Worm (Caenorhabditis elegans) whole organism, L1 larva: ENCODE data around the gene F44E5.1.
A peak's percentile ranks its signal among the peaks of the same experiment; 100 is the strongest.

Experiments
- C04F5.9 ChIP-seq: sonication (generic microtip); optimal IDR thresholded peaks from 2 replicates; lab custom pipeline; 2016; ENCODE audit warnings: missing genetic modification characterization, missing compliant biosample characterization
- C16A3.4 ChIP-seq: fragments of 150-350 bp; optimal IDR thresholded peaks from 2 replicates; lab custom pipeline; 2014; ENCODE audit warnings: missing biosample characterization, missing genetic modification characterization
- F16B12.6 ChIP-seq: fragments of 150-350 bp; optimal IDR thresholded peaks from 2 replicates; lab custom pipeline; 2014; ENCODE audit warnings: missing biosample characterization, missing genetic modification characterization
- Y116A8C.19 ChIP-seq: sonication (generic microtip); optimal IDR thresholded peaks from 2 replicates; lab custom pipeline; 2016; ENCODE audit warnings: missing compliant biosample characterization, missing genetic modification characterization, borderline replicate concordance
- aha-1 ChIP-seq: fragments of 150-350 bp; optimal IDR thresholded peaks from 2 replicates; lab custom pipeline; 2014; ENCODE audit warnings: missing biosample characterization, missing genetic modification characterization
- aly-2 ChIP-seq: fragments of 150-350 bp; optimal IDR thresholded peaks from 2 replicates; lab custom pipeline; 2014; ENCODE audit warnings: missing biosample characterization, missing genetic modification characterization
- ama-1 ChIP-seq: fragments of 150-350 bp; optimal IDR thresholded peaks from 2 replicates; lab custom pipeline; 2014
- blmp-1 ChIP-seq: fragments of 150-350 bp; optimal IDR thresholded peaks from 2 replicates; lab custom pipeline; 2014; ENCODE audit warnings: missing biosample characterization, missing genetic modification characterization
- ceh-63 ChIP-seq: fragments of 200-800 bp; sonication (Bioruptor generic); optimal IDR thresholded peaks from 2 replicates; lab custom pipeline; 2018; ENCODE audit warnings: mild to moderate bottlenecking, missing genetic modification characterization, missing compliant biosample characterization
- ceh-8 ChIP-seq: fragments of 200-800 bp; sonication (Bioruptor generic); optimal IDR thresholded peaks from 2 replicates; lab custom pipeline; 2018; ENCODE audit warnings: mild to moderate bottlenecking, missing genetic modification characterization, moderate library complexity, missing compliant biosample characterization
- ceh-88 ChIP-seq: fragments of 200-800 bp; sonication (Bioruptor generic); IDR thresholded peaks from 2 replicates; pipeline ENCODE4 v1.3.6; 2022; ENCODE audit warnings: missing genetic modification characterization, missing compliant biosample characterization
- ces-1 ChIP-seq: fragments of 150-350 bp; optimal IDR thresholded peaks from 2 replicates; lab custom pipeline; 2014; ENCODE audit warnings: missing biosample characterization, missing genetic modification reagents, missing genetic modification characterization
- efl-1 ChIP-seq, 4 experiments: fragments of 150-350 bp; optimal IDR thresholded peaks in 3 of 4; peaks in 1 of 4; 1 replicate in 1 of 4; 2 replicates in 3 of 4; lab custom pipeline; 2014; ENCODE audit warnings: missing biosample characterization in 2 of 4, missing genetic modification characterization in 2 of 4, missing genetic modification reagents in 2 of 4
- egl-27 ChIP-seq, 2 experiments: fragments of 150-350 bp in 1 of 2; sonication (generic microtip); optimal IDR thresholded peaks; 3 replicates each; lab custom pipeline; 2017 to 2018; ENCODE audit warnings: missing biosample characterization in 2 of 2, missing genetic modification characterization in 2 of 2, missing genetic modification reagents in 2 of 2
- fkh-8 ChIP-seq: sonication (generic microtip); optimal IDR thresholded peaks from 2 replicates; lab custom pipeline; 2016; ENCODE audit warnings: mild to moderate bottlenecking, missing genetic modification characterization, missing compliant biosample characterization
- fos-1 ChIP-seq: fragments of 150-350 bp; optimal IDR thresholded peaks from 2 replicates; lab custom pipeline; 2014; ENCODE audit warnings: missing biosample characterization, missing genetic modification characterization
- hlh-4 ChIP-seq: sonication (generic microtip); optimal IDR thresholded peaks from 2 replicates; lab custom pipeline; 2016; ENCODE audit warnings: mild to moderate bottlenecking, missing genetic modification characterization, missing compliant biosample characterization
- hpl-2 ChIP-seq: fragments of 150-350 bp; optimal IDR thresholded peaks from 2 replicates; lab custom pipeline; 2014; ENCODE audit warnings: missing biosample characterization, missing genetic modification reagents, missing genetic modification characterization
- isw-1 ChIP-seq: fragments of 200-800 bp; sonication (Bioruptor generic); IDR thresholded peaks from 2 replicates; pipeline ENCODE4 v1.3.6; 2022; ENCODE audit warnings: missing genetic modification characterization, missing compliant biosample characterization
- lin-13 ChIP-seq: fragments of 150-350 bp; optimal IDR thresholded peaks from 2 replicates; lab custom pipeline; 2014; ENCODE audit warnings: missing biosample characterization, missing genetic modification reagents, missing genetic modification characterization
- lin-14 ChIP-seq: fragments of 200-800 bp; sonication (Bioruptor generic); optimal IDR thresholded peaks from 2 replicates; lab custom pipeline; 2018; ENCODE audit warnings: mild to moderate bottlenecking, missing genetic modification characterization, moderate library complexity, missing compliant biosample characterization
- lin-39 ChIP-seq: fragments of 150-350 bp; optimal IDR thresholded peaks from 2 replicates; lab custom pipeline; 2014; ENCODE audit warnings: missing biosample characterization, missing genetic modification reagents, missing genetic modification characterization
- lir-3 ChIP-seq: sonication (generic microtip); optimal IDR thresholded peaks from 2 replicates; lab custom pipeline; 2016; ENCODE audit warnings: mild to moderate bottlenecking, missing genetic modification characterization, moderate library complexity, missing compliant biosample characterization; ENCODE audit not compliant: poor library complexity
- mef-2 ChIP-seq: fragments of 150-350 bp; optimal IDR thresholded peaks from 2 replicates; lab custom pipeline; 2014; ENCODE audit warnings: missing biosample characterization, missing genetic modification characterization
- mep-1 ChIP-seq: fragments of 150-350 bp; optimal IDR thresholded peaks from 2 replicates; lab custom pipeline; 2014; ENCODE audit warnings: missing biosample characterization, missing genetic modification characterization
- nhr-12 ChIP-seq: sonication (generic microtip); optimal IDR thresholded peaks from 2 replicates; lab custom pipeline; 2017; ENCODE audit warnings: missing biosample characterization, missing genetic modification characterization
- nhr-19 ChIP-seq: fragments of 200-800 bp; sonication (Bioruptor generic); conservative IDR thresholded peaks from 2 replicates; pipeline ENCODE4 v1.3.6; 2022; ENCODE audit warnings: missing genetic modification characterization, missing compliant biosample characterization
- nhr-20 ChIP-seq: sonication (generic microtip); optimal IDR thresholded peaks from 2 replicates; lab custom pipeline; 2016; ENCODE audit warnings: mild to moderate bottlenecking, missing genetic modification characterization, missing compliant biosample characterization
- nhr-47 ChIP-seq: sonication (generic microtip); optimal IDR thresholded peaks from 2 replicates; lab custom pipeline; 2016; ENCODE audit warnings: mild to moderate bottlenecking, missing genetic modification characterization, moderate library complexity, missing compliant biosample characterization
- nhr-71 ChIP-seq: sonication (generic microtip); optimal IDR thresholded peaks from 2 replicates; lab custom pipeline; 2016; ENCODE audit warnings: mild to moderate bottlenecking, missing genetic modification characterization, moderate library complexity, missing compliant biosample characterization
- nhr-76 ChIP-seq: sonication (generic microtip); optimal IDR thresholded peaks from 2 replicates; lab custom pipeline; 2017; ENCODE audit warnings: missing biosample characterization, missing genetic modification characterization
- nhr-77 ChIP-seq: fragments of 150-350 bp; optimal IDR thresholded peaks from 2 replicates; lab custom pipeline; 2014; ENCODE audit warnings: missing biosample characterization, missing genetic modification characterization
- nhr-84 ChIP-seq: sonication (generic microtip); optimal IDR thresholded peaks from 2 replicates; lab custom pipeline; 2017; ENCODE audit warnings: missing biosample characterization, missing genetic modification characterization
- nhr-85 ChIP-seq: sonication (generic microtip); peaks from one replicate; lab custom pipeline; 2016; ENCODE audit warnings: missing genetic modification characterization, inconsistent platforms, missing compliant biosample characterization
- nhr-90 ChIP-seq: sonication (generic microtip); optimal IDR thresholded peaks from 2 replicates; lab custom pipeline; 2016; ENCODE audit warnings: mild to moderate bottlenecking, missing genetic modification characterization, missing compliant biosample characterization; ENCODE audit not compliant: poor library complexity
- pqm-1 ChIP-seq: sonication (generic microtip); optimal IDR thresholded peaks from 3 replicates; lab custom pipeline; 2017; ENCODE audit warnings: missing biosample characterization, missing genetic modification characterization
- rnt-1 ChIP-seq: sonication (generic microtip); optimal IDR thresholded peaks from 2 replicates; lab custom pipeline; 2016; ENCODE audit warnings: mild to moderate bottlenecking, missing genetic modification characterization, moderate library complexity, missing compliant biosample characterization
- skn-1 ChIP-seq: fragments of 150-350 bp; optimal IDR thresholded peaks from 2 replicates; lab custom pipeline; 2014; ENCODE audit warnings: missing biosample characterization, missing genetic modification characterization
- snu-23 ChIP-seq: sonication (generic microtip); optimal IDR thresholded peaks from 2 replicates; lab custom pipeline; 2016; ENCODE audit warnings: missing genetic modification characterization, missing compliant biosample characterization
- tbx-2 ChIP-seq: sonication (generic microtip); optimal IDR thresholded peaks from 2 replicates; lab custom pipeline; 2016; ENCODE audit warnings: missing genetic modification characterization, missing compliant biosample characterization
- tlp-1 ChIP-seq: fragments of 150-350 bp; optimal IDR thresholded peaks from 2 replicates; lab custom pipeline; 2014; ENCODE audit warnings: missing biosample characterization, missing genetic modification characterization
- unc-62 ChIP-seq: fragments of 150-350 bp; optimal IDR thresholded peaks from 2 replicates; lab custom pipeline; 2014; ENCODE audit warnings: missing biosample characterization, missing genetic modification reagents, missing genetic modification characterization
- unc-86 ChIP-seq: sonication (generic microtip); optimal IDR thresholded peaks from 2 replicates; lab custom pipeline; 2016; ENCODE audit warnings: missing genetic modification characterization, missing compliant biosample characterization
- vab-15 ChIP-seq: sonication (generic microtip); optimal IDR thresholded peaks from 2 replicates; lab custom pipeline; 2017; ENCODE audit warnings: missing genotype, mild to moderate bottlenecking, missing genetic modification characterization, missing compliant biosample characterization
- ztf-11 ChIP-seq, 2 experiments: sonication (generic microtip); optimal IDR thresholded peaks; 2 replicates each; lab custom pipeline; 2016 to 2017; ENCODE audit warnings: missing genetic modification characterization in 2 of 2, missing biosample characterization in 1 of 2, missing compliant biosample characterization in 1 of 2
- ztf-4 ChIP-seq: fragments of 150-350 bp; optimal IDR thresholded peaks from 2 replicates; lab custom pipeline; 2014; ENCODE audit warnings: missing biosample characterization, missing genetic modification characterization

The F44E5.1 gene

ce11 chrII:11731174-11731724, 43.1 kb downstream of the F44E5.1 start (continued):
- TF ChIP-seq nhr-76 (no peak), hlh-4 (tag; lab: Kevin White, UChicago) (no peak), lin-39 (tag; lab: Kevin White, UChicago) (no peak), ceh-88 (GFP tag; lab: Robert Waterston, UW) (no peak), aha-1 (tag; lab: Kevin White, UChicago) (no peak), rnt-1 (tag; lab: Kevin White, UChicago) (peak; percentile 19), F16B12.6 (tag; lab: Kevin White, UChicago) (no peak), ama-1 (lab: Kevin White, UChicago) (peak; percentile 62), ceh-8 (GFP tag; lab: Kevin White, UChicago) (no peak), nhr-19 (GFP tag; lab: Robert Waterston, UW) (no peak; the same call in 1 of the 2 replicates), ztf-11 (tag; optimal IDR thresholded peaks at IDR 0.05; lab: Kevin White, UChicago) (no peak), nhr-71 (tag; lab: Kevin White, UChicago) (peak; percentile 58), egl-27 (tag; optimal IDR thresholded peaks at IDR 0.05; lab: Kevin White, UChicago) (no peak), blmp-1 (tag; lab: Kevin White, UChicago) (no peak), tlp-1 (tag; lab: Kevin White, UChicago) (no peak), tbx-2 (tag; lab: Kevin White, UChicago) (no peak), nhr-77 (tag; lab: Kevin White, UChicago) (no peak), fkh-8 (tag; lab: Kevin White, UChicago) (no peak), lir-3 (tag; lab: Kevin White, UChicago) (no peak)
- TF ChIP-seq, all 84 proteins: peak for 12

ce11 chrII:11729757-11730535, 44.4 kb downstream of the F44E5.1 start:
- TF ChIP-seq nhr-12 (tag; lab: Kevin White, UChicago) (no peak), Y116A8C.19 (no peak), nhr-84 (tag; lab: Kevin White, UChicago) (no peak), hpl-2 (GFP tag; lab: Kevin White, UChicago) (no peak), ceh-88 (GFP tag; lab: Robert Waterston, UW) (no peak)

- TF ChIP-seq unc-86 (tag; lab: Kevin White, UChicago) (no peak), nhr-20 (tag; lab: Kevin White, UChicago) (peak; percentile 76), lin-14 (peak; percentile 86), nhr-85 (peak; percentile 64), aly-2 (tag; lab: Kevin White, UChicago) (no peak), ceh-63 (no peak), ztf-4 (tag; lab: Kevin White, UChicago) (peak; percentile 45), rnt-1 (tag; lab: Kevin White, UChicago) (peak; percentile 78), skn-1 (tag; lab: Kevin White, UChicago) (peak; percentile 29), nhr-12 (tag; lab: Kevin White, UChicago) (no peak), vab-15 (tag; lab: Kevin White, UChicago) (no peak), nhr-90 (peak; percentile 46), mep-1 (tag; lab: Kevin White, UChicago) (peak; percentile 13), mef-2 (tag; lab: Kevin White, UChicago) (no peak), snu-23 (GFP tag; lab: Kevin White, UChicago) (peak; percentile 86), C16A3.4 (tag; lab: Kevin White, UChicago) (peak; percentile 46), efl-1 (optimal IDR thresholded peaks at IDR 0.05; lab: Kevin White, UChicago) (peak; percentile 15 to 30), efl-1 (GFP tag; optimal IDR thresholded peaks at IDR 0.05 in 1 of 2; lab: Kevin White, UChicago) (no peak), C04F5.9 (tag; lab: Kevin White, UChicago) (no peak), isw-1 (GFP tag; lab: Robert Waterston, UW) (no peak), lir-3 (tag; lab: Kevin White, UChicago) (peak; percentile 16), nhr-47 (peak; percentile 24), ces-1 (GFP tag; lab: Kevin White, UChicago) (no peak), unc-62 (GFP tag; lab: Kevin White, UChicago) (no peak), lin-13 (GFP tag; lab: Kevin White, UChicago) (no peak), pqm-1 (tag; lab: Kevin White, UChicago) (no peak), lin-39 (tag; lab: Kevin White, UChicago) (no peak), blmp-1 (tag; lab: Kevin White, UChicago) (peak; percentile 21), fos-1 (tag; lab: Kevin White, UChicago) (peak; percentile 20), nhr-71 (tag; lab: Kevin White, UChicago) (peak; percentile 86)
Observed at ce11 chrII:11728545-11729105, 45.7 kb downstream of the F44E5.1 start, which contains the start of gene alh-8. Gene alh-8, plus strand, starts transcription at chrII:11729055.
